Worm (Caenorhabditis elegans) whole organism, L1 larva: ENCODE measurements around the gene iff-2.

Source experiments
- ceh-82 ChIP-seq, 3 experiments: fragments of 150-350 bp in 1 of 3; sonication (generic microtip) in 2 of 3; optimal IDR thresholded peaks; 2 replicates each; lab custom pipeline; 2014 to 2017; ENCODE audit warnings: missing biosample characterization in 3 of 3, missing genetic modification characterization in 3 of 3
- dpl-1 ChIP-seq, 3 experiments: fragments of 150-350 bp in 2 of 3; sonication (generic microtip) in 1 of 3; optimal IDR thresholded peaks; 2 replicates each; lab custom pipeline; 2014 to 2017; ENCODE audit warnings: missing biosample characterization in 3 of 3, missing genetic modification characterization in 3 of 3, missing genetic modification reagents in 3 of 3
- nhr-90 ChIP-seq: sonication (generic microtip); optimal IDR thresholded peaks from 2 replicates; lab custom pipeline; 2016; ENCODE audit warnings: mild to moderate bottlenecking, missing genetic modification characterization, missing compliant biosample characterization; ENCODE audit not compliant: poor library complexity
- snu-23 ChIP-seq: sonication (generic microtip); optimal IDR thresholded peaks from 2 replicates; lab custom pipeline; 2016; ENCODE audit warnings: missing genetic modification characterization, missing compliant biosample characterization
- sup-37 ChIP-seq: fragments of 200-800 bp; sonication (Bioruptor generic); optimal IDR thresholded peaks from 2 replicates; lab custom pipeline; 2018; ENCODE audit warnings: mild to moderate bottlenecking, missing genetic modification characterization, missing compliant biosample characterization
- tbx-2 ChIP-seq: sonication (generic microtip); optimal IDR thresholded peaks from 2 replicates; lab custom pipeline; 2016; ENCODE audit warnings: missing genetic modification characterization, missing compliant biosample characterization
- unc-62 ChIP-seq: fragments of 150-350 bp; optimal IDR thresholded peaks from 2 replicates; lab custom pipeline; 2014; ENCODE audit warnings: missing biosample characterization, missing genetic modification reagents, missing genetic modification characterization
- zag-1 ChIP-seq: fragments of 150-350 bp; optimal IDR thresholded peaks from 2 replicates; lab custom pipeline; 2014; ENCODE audit warnings: missing biosample characterization, missing genetic modification characterization

DNA sequence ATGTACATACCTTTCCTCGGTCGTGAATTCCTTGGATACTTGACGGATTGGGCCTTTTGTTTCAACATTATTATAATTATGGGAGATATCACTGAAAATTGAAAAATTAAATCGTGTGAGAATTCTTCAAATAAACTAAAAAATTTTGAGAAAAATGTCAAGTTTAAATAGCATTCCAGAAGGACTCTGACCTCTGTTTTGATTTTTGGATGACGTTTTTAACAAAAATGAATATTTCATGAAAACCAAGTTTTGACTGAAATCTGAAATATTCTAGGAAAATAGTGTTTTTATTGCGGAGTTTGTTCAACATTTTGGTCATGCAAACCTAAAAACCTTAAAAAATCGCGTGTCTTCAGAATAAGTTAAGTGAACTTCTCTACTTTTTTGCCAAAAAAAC lies 5.0 kb downstream of the iff-2 start, which contains the start of gene glb-27:
- TF ChIP-seq tbx-2 (no peak), unc-62 (no peak), dpl-1 (GFP tag; optimal IDR thresholded peaks at IDR 0.05; lab: Kevin White, UChicago) (no peak), ceh-82 (tag; optimal IDR thresholded peaks at IDR 0.05; lab: Kevin White, UChicago) (no peak), snu-23 (no peak), nhr-90 (no peak), sup-37 (GFP tag; lab: Kevin White, UChicago) (no peak), zag-1 (tag; lab: Kevin White, UChicago) (no peak)
